Fruit fly (Drosophila melanogaster): ENCODE data around the gene T48.

- TF ChIP-seq CG8478 (optimal IDR thresholded peaks at IDR 0.05) (no peak), CTCF (optimal IDR thresholded peaks at IDR 0.05) (no peak)
Measured at dm6 chr3R:26883015-26883292, 1.4 kb downstream of the T48 start.

Measured in S2 (cell line).